Fruit fly (Drosophila melanogaster): Measurements from ENCODE around the gene REPTOR.
A peak's percentile ranks its signal among the peaks of the same experiment; 100 is the strongest.

REPTOR gene

dm6 chr3R:24543033-24543675 lies 39.5 kb downstream of the REPTOR start (continued):
- TF ChIP-seq Oli (tag; optimal IDR thresholded peaks at IDR 0.05) (peak; percentile 95), fd96Cb (tag; optimal IDR thresholded peaks at IDR 0.05) (peak; percentile 76), Dad (GFP tag; optimal IDR thresholded peaks at IDR 0.05) (peak; percentile 89), cas (GFP tag; IDR thresholded peaks at IDR 0.05) (peak; percentile 93), CG12769 (tag; optimal IDR thresholded peaks at IDR 0.05) (peak; percentile 98), Asciz (GFP tag; optimal IDR thresholded peaks at IDR 0.05) (peak; percentile 91), CG7987 (GFP tag; optimal IDR thresholded peaks at IDR 0.05) (peak; percentile 63), trem (tag; optimal IDR thresholded peaks at IDR 0.05) (peak; percentile 19), hth (optimal IDR thresholded peaks at IDR 0.05) (no peak), CG8388 (GFP tag; optimal IDR thresholded peaks at IDR 0.05) (peak; percentile 70), ems (GFP tag; optimal IDR thresholded peaks at IDR 0.05) (peak; percentile 91), Meics (GFP tag; optimal IDR thresholded peaks at IDR 0.05) (peak; percentile 91), Adf1 (GFP tag; IDR thresholded peaks at IDR 0.05) (peak; percentile 79), CG10321 (GFP tag; IDR thresholded peaks at IDR 0.05) (peak; percentile 79), CG2875 (GFP tag; optimal IDR thresholded peaks at IDR 0.05) (peak; percentile 74), tll (GFP tag; optimal IDR thresholded peaks at IDR 0.05) (no peak), CG2199 (GFP tag; IDR thresholded peaks at IDR 0.05) (peak; percentile 90; the same call in 2 of the 3 replicates), slp2 (GFP tag; optimal IDR thresholded peaks at IDR 0.05) (peak; percentile 64), dati (GFP tag; IDR thresholded peaks at IDR 0.05) (peak; percentile 69; the same call in 1 of the 2 replicates), CG8478 (optimal IDR thresholded peaks at IDR 0.05) (no peak), CG10147 (GFP tag; optimal IDR thresholded peaks at IDR 0.05) (no peak), CG14667 (GFP tag; IDR thresholded peaks at IDR 0.05) (peak; percentile 91), bab2 (GFP tag; optimal IDR thresholded peaks at IDR 0.05) (peak; percentile 93), fd64A (GFP tag; optimal IDR thresholded peaks at IDR 0.05) (peak; percentile 82), TFAM (GFP tag; optimal IDR thresholded peaks at IDR 0.05) (no peak), lilli (GFP tag; optimal IDR thresholded peaks at IDR 0.05) (peak; percentile 98), otp (GFP tag; IDR thresholded peaks at IDR 0.05) (peak; percentile 94), ham (GFP tag; IDR thresholded peaks at IDR 0.05) (peak; percentile 83), Hr51 (GFP tag; optimal IDR thresholded peaks at IDR 0.05) (peak; percentile 87 to 96), ftz-f1 (GFP tag; optimal IDR thresholded peaks at IDR 0.05) (peak; percentile 13), HLH3B (GFP tag; IDR thresholded peaks at IDR 0.05) (peak; percentile 96), Sox100B (GFP tag; optimal IDR thresholded peaks at IDR 0.05) (peak; percentile 61), CG31224 (GFP tag; IDR thresholded peaks at IDR 0.05) (peak; percentile 89), Kr (GFP tag; optimal IDR thresholded peaks at IDR 0.05) (no peak), CG2129 (GFP tag; IDR thresholded peaks at IDR 0.05; ENCODE audit: partially characterized antibody) (no peak), luna (GFP tag; optimal IDR thresholded peaks at IDR 0.05) (peak; percentile 88), CG32532 (GFP tag; IDR thresholded peaks at IDR 0.05) (peak; percentile 98), sc (optimal IDR thresholded peaks at IDR 0.05) (no peak), sc (GFP tag; optimal IDR thresholded peaks at IDR 0.05) (peak; percentile 59), fru (optimal IDR thresholded peaks at IDR 0.05) (no peak), Ets97D (GFP tag; optimal IDR thresholded peaks at IDR 0.05) (peak; percentile 78), vfl (GFP tag; optimal IDR thresholded peaks at IDR 0.05) (peak; percentile 88), ato (GFP tag; IDR thresholded peaks at IDR 0.05; ENCODE audit: partially characterized antibody) (no peak), CG17568 (GFP tag; optimal IDR thresholded peaks at IDR 0.05) (no peak), CG13775 (GFP tag; optimal IDR thresholded peaks at IDR 0.05) (peak; percentile 83), CG15011 (GFP tag; optimal IDR thresholded peaks at IDR 0.05) (peak; percentile 90), schlank (tag; optimal IDR thresholded peaks at IDR 0.05) (peak; percentile 83), Spps (tag; optimal IDR thresholded peaks at IDR 0.05) (peak; percentile 31), pfk (GFP tag; optimal IDR thresholded peaks at IDR 0.05) (peak; percentile 30), cg (GFP tag; optimal IDR thresholded peaks at IDR 0.05) (no peak), Poxn (GFP tag; IDR thresholded peaks at IDR 0.05) (peak; percentile 73)
